Fruit fly (Drosophila melanogaster) whole organism, pupa: ENCODE measurements around the gene Atac3.
A peak's percentile ranks its signal among the peaks of the same experiment; 100 is the strongest.

Source experiments
- CG10348 ChIP-seq: fragments of 200-800 bp; sonication (Bioruptor generic); IDR thresholded peaks from 2 replicates; pipeline ENCODE4 v1.3.6; 2022; ENCODE audit warnings: missing biosample characterization, missing genetic modification characterization
- CG12605 ChIP-seq: fragments of 200-800 bp; sonication (Bioruptor generic); IDR thresholded peaks from 2 replicates; pipeline ENCODE4 v1.3.6; 2022; ENCODE audit warnings: missing biosample characterization, missing genetic modification characterization
- CG13204 ChIP-seq: fragments of 200-800 bp; sonication (Bioruptor generic); optimal IDR thresholded peaks from 2 replicates; lab custom pipeline; 2018; ENCODE audit warnings: missing biosample characterization, mild to moderate bottlenecking, missing genetic modification characterization, moderate library complexity
- CG14655 ChIP-seq: fragments of 200-800 bp; sonication (Bioruptor generic); optimal IDR thresholded peaks from 3 replicates; lab custom pipeline; 2017; ENCODE audit warnings: mild to moderate bottlenecking, missing biosample characterization, missing genetic modification reagents, missing genetic modification characterization
- CG15710 ChIP-seq: fragments of 200-800 bp; sonication (Bioruptor generic); optimal IDR thresholded peaks from 2 replicates; lab custom pipeline; 2018; ENCODE audit warnings: missing biosample characterization, mild to moderate bottlenecking, missing genetic modification characterization, moderate library complexity
- CG32121 ChIP-seq: fragments of 200-800 bp; sonication (Bioruptor generic); IDR thresholded peaks from 2 replicates; pipeline ENCODE4 v1.3.6; 2022; ENCODE audit warnings: missing biosample characterization, missing genetic modification characterization
- CG34367 ChIP-seq: fragments of 200-800 bp; sonication (Bioruptor generic); optimal IDR thresholded peaks from 2 replicates; lab custom pipeline; 2018; ENCODE audit warnings: missing biosample characterization, mild to moderate bottlenecking, missing genetic modification characterization
- CG4496 ChIP-seq: fragments of 200-800 bp; sonication (Bioruptor generic); IDR thresholded peaks from 3 replicates; pipeline ENCODE4 v1.3.6; 2022; ENCODE audit warnings: missing biosample characterization, missing genetic modification characterization
- CG8159 ChIP-seq: fragments of 200-800 bp; sonication (Bioruptor generic); optimal IDR thresholded peaks from 3 replicates; lab custom pipeline; 2018; ENCODE audit warnings: missing biosample characterization, mild to moderate bottlenecking, missing genetic modification characterization, moderate library complexity
- CG8301 ChIP-seq: fragments of 200-800 bp; sonication (Bioruptor generic); optimal IDR thresholded peaks from 2 replicates; lab custom pipeline; 2018; ENCODE audit warnings: missing biosample characterization, mild to moderate bottlenecking, missing genetic modification characterization
- CG9948 ChIP-seq: fragments of 200-800 bp; sonication (Bioruptor generic); optimal IDR thresholded peaks from 2 replicates; lab custom pipeline; 2018; ENCODE audit warnings: missing biosample characterization, mild to moderate bottlenecking, missing genetic modification characterization, moderate library complexity
- D1 ChIP-seq: fragments of 200-800 bp; sonication (Bioruptor generic); optimal IDR thresholded peaks from 2 replicates; lab custom pipeline; 2018; ENCODE audit warnings: missing biosample characterization, mild to moderate bottlenecking, missing genetic modification characterization, moderate library complexity
- EcR ChIP-seq: fragments of 200-800 bp; sonication (Bioruptor generic); optimal IDR thresholded peaks from 3 replicates; lab custom pipeline; 2019; ENCODE audit warnings: missing biosample characterization, missing genetic modification characterization, mild to moderate bottlenecking, moderate library complexity, missing genetic modification reagents
- Ets98B ChIP-seq: fragments of 200-800 bp; sonication (Bioruptor generic); IDR thresholded peaks from 2 replicates; pipeline ENCODE4 v1.3.6; 2022; ENCODE audit warnings: missing biosample characterization, missing genetic modification characterization
- Pif1A ChIP-seq: fragments of 200-800 bp; sonication (Bioruptor generic); optimal IDR thresholded peaks from 3 replicates; lab custom pipeline; 2016; ENCODE audit warnings: missing biosample characterization, missing genetic modification characterization
- Pif1B ChIP-seq: fragments of 200-800 bp; sonication (Bioruptor generic); optimal IDR thresholded peaks from 3 replicates; lab custom pipeline; 2016; ENCODE audit warnings: missing biosample characterization, missing genetic modification characterization
- Snoo ChIP-seq: fragments of 200-800 bp; sonication (Bioruptor generic); optimal IDR thresholded peaks from 3 replicates; lab custom pipeline; 2017; ENCODE audit warnings: missing biosample characterization, mild to moderate bottlenecking, missing genetic modification characterization, inconsistent platforms
- fd96Ca ChIP-seq: fragments of 200-800 bp; sonication (Bioruptor generic); IDR thresholded peaks from 3 replicates; pipeline ENCODE4 v1.3.6; 2022; ENCODE audit warnings: missing biosample characterization, missing genetic modification characterization
- gl ChIP-seq: fragments of 200-800 bp; sonication (Bioruptor generic); optimal IDR thresholded peaks from 2 replicates; lab custom pipeline; 2018; ENCODE audit warnings: missing biosample characterization, mild to moderate bottlenecking, missing genetic modification characterization

Gene Atac3

DNA sequence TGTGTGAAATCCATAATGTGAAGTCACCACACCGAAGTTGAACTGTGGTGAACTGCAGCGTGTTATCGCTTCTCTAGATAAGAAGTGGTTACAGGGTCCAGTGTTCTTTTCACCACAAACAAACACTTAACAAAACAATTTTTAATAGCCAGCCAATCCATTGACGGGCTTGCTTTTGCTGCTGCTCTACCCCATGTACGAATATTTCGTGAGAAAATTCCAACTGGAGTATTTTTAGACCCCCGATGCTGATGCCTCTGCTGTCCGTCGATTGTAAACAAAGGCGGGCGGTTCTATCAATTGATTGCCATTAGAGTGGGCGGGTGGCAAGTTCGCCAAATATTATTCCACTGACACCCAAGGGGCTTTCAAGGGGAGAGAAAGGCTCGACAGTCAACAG lies 11.3 kb upstream of the Atac3 start:
- TF ChIP-seq gl (tag; lab: Kevin White, UChicago) (no peak), Pif1A (GFP tag; lab: Kevin White, UChicago) (no peak), CG15710 (no peak), CG4496 (GFP tag; lab: Robert Waterston, UW) (no peak), EcR (GFP tag; lab: Kevin White, UChicago) (no peak), D1 (no peak), CG14655 (GFP tag; lab: Kevin White, UChicago) (no peak), CG32121 (GFP tag; lab: Robert Waterston, UW) (no peak), Snoo (tag; lab: Kevin White, UChicago) (no peak), CG8159 (tag; lab: Kevin White, UChicago) (no peak), Ets98B (no peak), fd96Ca (GFP tag; lab: Robert Waterston, UW) (no peak), CG12605 (GFP tag; lab: Robert Waterston, UW) (no peak), CG8301 (tag; lab: Kevin White, UChicago) (no peak), Pif1B (no peak), CG13204 (GFP tag; lab: Kevin White, UChicago) (no peak)

DNA sequence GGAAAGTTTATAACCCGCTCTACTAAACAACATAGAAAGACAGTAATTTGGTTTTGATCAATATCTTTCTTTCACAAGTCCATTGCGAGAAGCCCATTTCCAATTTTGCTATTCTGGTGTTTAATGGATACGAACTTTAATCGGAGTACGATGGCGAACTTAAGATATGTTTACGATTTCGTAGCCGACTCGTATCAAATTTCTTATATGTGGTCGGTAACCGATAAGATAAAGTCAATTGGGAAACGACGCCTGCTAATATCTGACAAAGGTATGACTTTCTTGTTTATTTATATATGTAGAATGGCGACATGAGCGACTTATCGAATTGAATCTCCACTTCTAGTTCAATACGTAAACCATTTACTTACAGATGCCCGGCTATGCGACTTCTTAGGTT lies 10.3 kb upstream of the Atac3 start:
- TF ChIP-seq CG4496 (GFP tag; lab: Robert Waterston, UW) = no peak
- peak; percentile 17 for TF ChIP-seq EcR (GFP tag; lab: Kevin White, UChicago)

DNA sequence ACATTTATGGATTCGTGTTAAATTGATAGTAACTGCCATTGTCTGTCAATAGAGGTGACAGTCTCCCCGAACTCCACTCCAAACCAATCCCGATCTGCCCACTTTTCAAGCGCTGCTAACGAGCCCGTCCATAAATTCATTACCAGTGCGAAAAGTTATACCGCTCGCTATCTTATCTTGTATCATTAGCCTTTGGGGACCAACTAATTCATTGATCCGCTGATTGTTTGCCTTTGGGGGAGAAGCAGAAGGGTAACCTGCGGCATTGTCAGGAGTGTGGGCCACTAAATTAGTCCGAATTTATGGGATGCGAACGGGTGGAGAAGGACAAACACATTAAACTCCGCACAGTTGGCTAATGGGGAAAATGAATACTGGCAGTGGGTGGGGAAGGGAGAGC lies 9.4 kb upstream of the Atac3 start:
- TF ChIP-seq CG4496 (GFP tag; lab: Robert Waterston, UW) = no peak
- TF ChIP-seq Snoo (tag; lab: Kevin White, UChicago) = no peak
- no peak for TF ChIP-seq CG14655 (GFP tag; lab: Kevin White, UChicago)
- no peak for TF ChIP-seq CG12605 (GFP tag; lab: Robert Waterston, UW)
- TF ChIP-seq Ets98B = no peak

DNA sequence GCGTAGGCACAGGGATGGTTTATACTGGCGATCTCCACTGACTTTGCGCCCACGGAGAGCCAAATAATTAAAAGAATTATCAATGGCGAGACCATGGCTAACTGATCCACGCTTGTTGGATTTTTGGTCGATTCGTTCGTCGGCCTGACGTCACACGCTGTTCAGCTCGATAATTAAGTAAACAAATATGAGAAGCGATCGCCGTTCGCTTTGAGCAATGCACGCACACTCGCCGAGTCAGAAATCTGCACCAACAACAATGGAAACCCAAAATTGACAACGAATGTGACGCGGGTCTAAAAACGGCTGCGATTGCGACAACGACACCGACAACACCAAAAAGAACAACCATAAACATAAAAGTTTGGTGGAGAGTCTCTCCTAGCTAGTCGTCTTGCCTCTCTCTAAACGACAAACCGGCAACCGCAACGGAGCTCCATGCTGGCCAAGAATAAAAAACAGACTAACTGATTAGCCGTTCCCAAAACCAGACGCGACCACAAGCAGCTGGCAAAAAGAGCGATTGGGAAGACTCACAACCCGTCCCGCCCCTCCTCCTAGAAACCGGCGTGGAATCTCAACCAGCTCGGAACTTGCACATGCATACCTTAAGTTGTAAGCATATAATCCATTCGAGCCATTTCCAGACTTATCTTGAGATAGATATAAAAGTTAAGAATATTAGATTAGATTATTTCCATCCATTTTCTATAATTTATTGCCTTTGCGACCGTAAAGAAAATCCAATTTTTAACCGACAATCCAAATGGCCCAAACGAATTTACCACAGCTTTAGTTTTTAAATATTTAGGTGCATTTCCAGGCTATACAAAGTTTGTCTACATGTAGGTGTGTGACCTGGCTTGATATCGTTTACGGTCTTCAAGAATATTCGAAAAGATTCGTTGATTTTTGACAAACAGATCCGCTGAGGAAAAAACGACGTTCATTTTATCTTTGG lies 4.3 kb upstream of the Atac3 start, which contains the start of gene mthl9:
mthl9 (minus strand) TSS at position 468 of the 961 bp plus-strand sequence.
- peak; percentile 15; the same call in 1 of the 3 replicates for TF ChIP-seq CG4496 (GFP tag; lab: Robert Waterston, UW)
- no peak for TF ChIP-seq CG14655 (GFP tag; lab: Kevin White, UChicago)
- TF ChIP-seq CG8159 (tag; lab: Kevin White, UChicago) = no peak
- TF ChIP-seq CG8301 (tag; lab: Kevin White, UChicago) = no peak
- peak; percentile 52; the same call in 1 of the 2 replicates for TF ChIP-seq Ets98B
- no peak for TF ChIP-seq CG9948 (tag; lab: Kevin White, UChicago)

DNA sequence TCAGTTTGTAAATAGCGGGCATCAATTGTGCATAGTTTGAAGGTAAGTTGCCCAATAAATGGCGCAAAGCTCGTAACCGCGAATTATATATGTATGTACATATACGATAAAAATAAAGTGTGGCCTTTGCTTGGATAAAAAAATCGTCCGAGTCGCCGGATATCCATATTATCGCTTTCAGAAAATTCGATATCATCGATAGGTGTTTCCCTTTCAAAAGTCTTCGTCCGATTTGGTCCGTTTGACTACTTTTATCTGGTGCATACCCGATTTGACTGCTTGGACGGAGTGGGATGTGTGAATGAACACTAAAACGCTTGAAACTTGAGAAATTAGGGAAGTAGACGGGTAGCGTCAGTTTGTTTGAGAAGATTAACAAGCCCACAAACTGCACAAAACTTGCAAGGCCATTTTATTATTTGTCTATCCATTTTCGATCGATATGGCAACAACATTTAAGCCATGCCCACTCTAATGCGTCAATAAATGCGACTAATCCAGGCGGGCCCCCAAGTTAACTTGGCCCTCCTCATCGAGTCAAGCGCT lies 1.4 kb upstream of the Atac3 start:
- TF ChIP-seq EcR (GFP tag; lab: Kevin White, UChicago) (no peak), CG14655 (GFP tag; lab: Kevin White, UChicago) (no peak), CG8301 (tag; lab: Kevin White, UChicago) (no peak), D1 (no peak)

DNA sequence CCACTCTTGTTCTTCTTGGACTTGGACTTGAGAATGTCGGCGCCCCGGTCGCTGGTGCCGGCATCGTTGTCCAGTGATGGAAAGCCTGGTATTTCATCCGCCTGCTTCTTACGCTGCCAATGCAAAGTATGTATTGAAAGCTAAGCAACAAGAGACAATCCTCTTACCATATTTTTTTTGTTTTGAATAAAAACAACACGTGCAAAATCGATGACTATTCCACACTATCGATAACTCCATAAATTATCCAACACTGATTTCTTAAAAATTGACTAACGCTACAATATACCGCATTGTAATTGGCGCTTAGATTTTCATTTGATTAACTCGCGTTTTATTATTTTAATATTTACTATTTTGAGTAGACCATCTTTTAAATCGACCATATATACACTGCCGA lies 3.3 kb downstream of the Atac3 start, which contains the start of gene CG32344:
CG32344 (minus strand) TSS at position 235 of the 400 bp plus-strand sequence.
- no peak for TF ChIP-seq CG8301 (tag; lab: Kevin White, UChicago)
- TF ChIP-seq CG4496 (GFP tag; lab: Robert Waterston, UW) = no peak
- TF ChIP-seq CG32121 (GFP tag; lab: Robert Waterston, UW) = no peak
- no peak for TF ChIP-seq gl (tag; lab: Kevin White, UChicago)
- TF ChIP-seq Snoo (tag; lab: Kevin White, UChicago) = no peak
- TF ChIP-seq CG14655 (GFP tag; lab: Kevin White, UChicago) = no peak
- no peak for TF ChIP-seq fd96Ca (GFP tag; lab: Robert Waterston, UW)
- no peak for TF ChIP-seq CG34367
- no peak for TF ChIP-seq CG12605 (GFP tag; lab: Robert Waterston, UW)
- no peak for TF ChIP-seq CG9948 (tag; lab: Kevin White, UChicago)
- no peak for TF ChIP-seq CG10348 (GFP tag; lab: Robert Waterston, UW)
- TF ChIP-seq EcR (GFP tag; lab: Kevin White, UChicago) = no peak
- TF ChIP-seq D1 = no peak
- no peak for TF ChIP-seq Ets98B
- no peak for TF ChIP-seq Pif1B
- TF ChIP-seq CG8159 (tag; lab: Kevin White, UChicago) = no peak
- no peak for TF ChIP-seq CG13204 (GFP tag; lab: Kevin White, UChicago)

DNA sequence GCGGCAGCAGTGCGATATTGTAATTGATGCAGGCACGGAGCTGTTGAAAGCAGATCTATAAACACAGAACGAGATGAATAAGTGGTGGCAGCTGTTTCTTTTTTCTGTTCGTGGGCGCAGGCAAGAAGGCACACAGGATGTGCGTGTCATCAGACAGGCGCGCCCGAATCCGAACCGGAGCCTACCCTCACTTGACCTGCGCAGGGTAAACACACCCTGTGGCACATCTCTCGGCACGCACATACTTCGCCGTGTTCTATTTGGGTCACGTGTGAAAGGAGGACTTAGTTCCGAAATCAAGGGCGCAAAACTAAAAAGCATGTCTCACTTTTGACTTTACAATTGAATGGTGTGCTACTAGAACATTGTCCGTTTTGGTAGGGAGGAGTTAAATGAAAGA lies 6.3 kb downstream of the Atac3 start:
- TF ChIP-seq CG4496 (GFP tag; lab: Robert Waterston, UW) = no peak
- TF ChIP-seq Pif1B = no peak
- no peak for TF ChIP-seq CG34367
- no peak for TF ChIP-seq gl (tag; lab: Kevin White, UChicago)
- TF ChIP-seq CG8301 (tag; lab: Kevin White, UChicago) = no peak
- no peak for TF ChIP-seq D1
- TF ChIP-seq CG9948 (tag; lab: Kevin White, UChicago) = no peak
- TF ChIP-seq Snoo (tag; lab: Kevin White, UChicago) = no peak
- TF ChIP-seq CG13204 (GFP tag; lab: Kevin White, UChicago) = no peak
- TF ChIP-seq, all 21 proteins: peak for 0
